Fruit fly (Drosophila melanogaster): Measurements from ENCODE around the gene eIF4E7.

DNA sequence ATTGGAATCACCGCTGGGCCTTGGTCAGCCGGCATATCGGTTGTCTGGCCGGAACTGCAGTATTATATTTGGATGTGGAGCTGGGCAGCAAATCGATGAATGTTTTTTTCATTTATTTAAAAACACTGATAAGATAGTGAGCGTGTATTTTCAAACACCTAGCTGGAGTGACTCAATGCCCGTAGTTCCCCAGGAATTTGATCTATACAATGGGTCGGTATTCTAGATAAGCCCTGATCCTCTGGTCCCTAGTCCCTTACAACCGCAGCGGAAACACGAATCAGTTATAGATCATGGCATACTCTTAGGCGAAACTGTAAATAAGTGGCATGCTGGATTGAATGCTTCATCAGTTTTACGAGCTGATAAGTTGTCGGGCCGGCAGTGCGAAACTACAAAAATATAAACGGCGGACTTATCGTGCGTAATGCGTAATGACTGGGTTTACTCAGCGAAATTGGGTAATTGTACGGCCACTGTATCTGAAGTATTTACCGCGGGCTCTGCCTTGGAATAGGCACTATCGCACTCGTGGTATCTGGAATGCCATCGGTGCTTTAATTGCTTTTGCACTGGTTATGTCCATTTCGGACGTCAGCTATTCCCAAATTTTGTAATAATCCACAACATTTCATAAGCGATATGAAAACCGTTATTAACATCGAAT, 10.7 kb upstream of the eIF4E7 start:
- TF ChIP-seq eg (GFP tag; IDR thresholded peaks at IDR 0.05) (no peak), CG6792 (GFP tag; optimal IDR thresholded peaks at IDR 0.05) (no peak)
